Worm (Caenorhabditis elegans) whole organism, young adult: ENCODE measurements around the gene F14F7.7.

Source experiments
- B0035.1 ChIP-seq: sonication (generic microtip); optimal IDR thresholded peaks from 2 replicates; lab custom pipeline; 2016; ENCODE audit warnings: missing genetic modification characterization, mild to moderate bottlenecking, missing compliant biosample characterization, missing genotype, missing genetic modification reagents
- D2030.7 ChIP-seq: fragments of 200-800 bp; sonication (Bioruptor generic); IDR thresholded peaks from 2 replicates; pipeline ENCODE4 v1.3.6; 2022; ENCODE audit warnings: missing genetic modification reagents, missing genetic modification characterization, missing compliant biosample characterization
- F33H1.4 ChIP-seq: fragments of 200-800 bp; sonication (Bioruptor generic); IDR thresholded peaks from 2 replicates; pipeline ENCODE4 v1.3.6; 2022; ENCODE audit warnings: missing genetic modification reagents, missing genetic modification characterization, missing compliant biosample characterization
- F49E8.2 ChIP-seq: sonication (generic microtip); optimal IDR thresholded peaks from 3 replicates; lab custom pipeline; 2017; ENCODE audit warnings: missing genetic modification characterization, mild to moderate bottlenecking, missing compliant biosample characterization, antibody characterized with exemption, moderate library complexity; ENCODE audit not compliant: insufficient read depth
- F52B5.7 ChIP-seq: sonication (generic microtip); optimal IDR thresholded peaks from 2 replicates; lab custom pipeline; 2016; ENCODE audit warnings: mild to moderate bottlenecking, missing genetic modification characterization, missing compliant biosample characterization
- F55B11.4 ChIP-seq: sonication (generic microtip); optimal IDR thresholded peaks from 2 replicates; lab custom pipeline; 2016; ENCODE audit warnings: missing compliant biosample characterization, missing genetic modification characterization, borderline replicate concordance; ENCODE audit not compliant: insufficient read depth
- Y53F4B.3 ChIP-seq: fragments of 200-800 bp; sonication (Bioruptor generic); IDR thresholded peaks from 2 replicates; pipeline ENCODE4 v1.3.6; 2022; ENCODE audit warnings: missing genetic modification reagents, missing genetic modification characterization, missing compliant biosample characterization
- ama-1 ChIP-seq, 3 experiments: fragments of 150-350 bp in 1 of 3; sonication (generic microtip) in 2 of 3; optimal IDR thresholded peaks; 2 replicates each; lab custom pipeline; 2014 to 2018; ENCODE audit warnings: missing biosample characterization in 2 of 3, missing genetic modification characterization in 2 of 3, missing genetic modification reagents in 2 of 3
- aptf-2 ChIP-seq: fragments of 200-800 bp; sonication (Bioruptor generic); conservative IDR thresholded peaks from 2 replicates; pipeline ENCODE4 v1.3.6; 2022; ENCODE audit warnings: missing genetic modification reagents, missing genetic modification characterization, missing compliant biosample characterization
- aptf-3 ChIP-seq: fragments of 200-800 bp; sonication (Bioruptor generic); IDR thresholded peaks from 2 replicates; pipeline ENCODE4 v1.3.6; 2022; ENCODE audit warnings: missing genetic modification characterization, missing compliant biosample characterization
- athp-1 ChIP-seq: sonication (generic microtip); optimal IDR thresholded peaks from 2 replicates; lab custom pipeline; 2017; ENCODE audit warnings: mild to moderate bottlenecking, missing genetic modification characterization, missing compliant biosample characterization
- attf-5 ChIP-seq: fragments of 200-800 bp; sonication (Bioruptor generic); optimal IDR thresholded peaks from 2 replicates; lab custom pipeline; 2018; ENCODE audit warnings: mild to moderate bottlenecking, missing genetic modification characterization, missing compliant biosample characterization
- attf-6 ChIP-seq: fragments of 200-800 bp; sonication (Bioruptor generic); IDR thresholded peaks from 2 replicates; pipeline ENCODE4 v1.3.6; 2022; ENCODE audit warnings: missing genetic modification reagents, missing genetic modification characterization, missing compliant biosample characterization
- bed-1 ChIP-seq: fragments of 200-800 bp; sonication (Bioruptor generic); IDR thresholded peaks from 2 replicates; pipeline ENCODE4 v1.3.6; 2022; ENCODE audit warnings: missing genetic modification reagents, missing genetic modification characterization, missing compliant biosample characterization
- cebp-1 ChIP-seq, 2 experiments: fragments of 200-800 bp in 1 of 2; sonication (Bioruptor generic) in 1 of 2; sonication (generic microtip) in 1 of 2; IDR thresholded peaks in 1 of 2; optimal IDR thresholded peaks in 1 of 2; 2 replicates each; pipeline versions ENCODE4 v1.3.6 to Lab custom; 2017 to 2022; ENCODE audit warnings: missing compliant biosample characterization in 2 of 2, missing genetic modification characterization in 2 of 2, mild to moderate bottlenecking in 1 of 2, missing genetic modification reagents in 1 of 2, moderate library complexity in 1 of 2
- ceh-27 ChIP-seq: fragments of 200-800 bp; sonication (Bioruptor generic); optimal IDR thresholded peaks from 2 replicates; lab custom pipeline; 2018; ENCODE audit warnings: mild to moderate bottlenecking, missing genetic modification characterization, moderate library complexity, missing compliant biosample characterization
- die-1 ChIP-seq: sonication (generic microtip); optimal IDR thresholded peaks from 2 replicates; lab custom pipeline; 2016; ENCODE audit warnings: missing genotype, mild to moderate bottlenecking, missing genetic modification characterization, missing compliant biosample characterization
- dox-1 ChIP-seq: fragments of 200-800 bp; sonication (Bioruptor generic); IDR thresholded peaks from 2 replicates; pipeline ENCODE4 v1.3.6; 2022; ENCODE audit warnings: missing genetic modification reagents, missing genetic modification characterization, missing compliant biosample characterization
- dpff-1 ChIP-seq: sonication (generic microtip); optimal IDR thresholded peaks from 2 replicates; lab custom pipeline; 2017; ENCODE audit warnings: mild to moderate bottlenecking, missing genetic modification characterization, missing compliant biosample characterization
- ekl-4 ChIP-seq: fragments of 200-800 bp; sonication (Bioruptor generic); IDR thresholded peaks from 2 replicates; pipeline ENCODE4 v1.3.6; 2022; ENCODE audit warnings: missing genetic modification reagents, missing genetic modification characterization, missing compliant biosample characterization
- ets-4 ChIP-seq: fragments of 200-800 bp; sonication (Bioruptor generic); optimal IDR thresholded peaks from 2 replicates; lab custom pipeline; 2018; ENCODE audit warnings: mild to moderate bottlenecking, missing genetic modification characterization, missing compliant biosample characterization
- him-1 ChIP-seq: sonication (generic microtip); optimal IDR thresholded peaks from 2 replicates; lab custom pipeline; 2016; ENCODE audit warnings: missing genotype, missing genetic modification reagents, missing genetic modification characterization, missing compliant biosample characterization
- let-526 ChIP-seq: fragments of 200-800 bp; sonication (Bioruptor generic); IDR thresholded peaks from 2 replicates; pipeline ENCODE4 v1.3.6; 2022; ENCODE audit warnings: missing genetic modification reagents, missing genetic modification characterization, missing compliant biosample characterization
- lin-40 ChIP-seq: sonication (generic microtip); optimal IDR thresholded peaks from 2 replicates; lab custom pipeline; 2016; ENCODE audit warnings: missing genetic modification characterization, mild to moderate bottlenecking, missing compliant biosample characterization, missing genotype, missing genetic modification reagents
- lsy-27 ChIP-seq: sonication (generic microtip); optimal IDR thresholded peaks from 2 replicates; lab custom pipeline; 2017; ENCODE audit warnings: missing genetic modification characterization, mild to moderate bottlenecking, missing compliant biosample characterization, antibody characterized with exemption, missing genotype, borderline replicate concordance; ENCODE audit not compliant: insufficient read depth
- madf-3 ChIP-seq: fragments of 200-800 bp; sonication (Bioruptor generic); IDR thresholded peaks from 2 replicates; pipeline ENCODE4 v1.3.6; 2022; ENCODE audit warnings: missing genetic modification reagents, missing genetic modification characterization, missing compliant biosample characterization
- madf-6 ChIP-seq: fragments of 200-800 bp; sonication (Bioruptor generic); IDR thresholded peaks from 2 replicates; pipeline ENCODE4 v1.3.6; 2022; ENCODE audit warnings: missing genetic modification reagents, missing genetic modification characterization, missing compliant biosample characterization
- mcd-1 ChIP-seq: fragments of 200-800 bp; sonication (Bioruptor generic); IDR thresholded peaks from 2 replicates; pipeline ENCODE4 v1.3.6; 2022; ENCODE audit warnings: missing genetic modification reagents, missing genetic modification characterization, missing compliant biosample characterization
- mes-4 ChIP-seq: sonication (generic microtip); optimal IDR thresholded peaks from 2 replicates; lab custom pipeline; 2016; ENCODE audit warnings: missing genotype, missing genetic modification characterization, missing compliant biosample characterization
- nfya-1 ChIP-seq: sonication (generic microtip); optimal IDR thresholded peaks from 2 replicates; lab custom pipeline; 2017; ENCODE audit warnings: antibody characterized with exemption, missing compliant biosample characterization, missing genetic modification characterization, borderline replicate concordance; ENCODE audit not compliant: insufficient read depth
- nhr-80 ChIP-seq: sonication (generic microtip); optimal IDR thresholded peaks from 2 replicates; lab custom pipeline; 2016; ENCODE audit warnings: missing genetic modification characterization, missing compliant biosample characterization
- pbrm-1 ChIP-seq: fragments of 200-800 bp; sonication (Bioruptor generic); IDR thresholded peaks from 2 replicates; pipeline ENCODE4 v1.3.6; 2022; ENCODE audit warnings: missing genetic modification reagents, missing genetic modification characterization, missing compliant biosample characterization
- rec-8 ChIP-seq, 2 experiments: sonication (generic microtip); optimal IDR thresholded peaks; 2 replicates each; lab custom pipeline; 2016; ENCODE audit warnings: mild to moderate bottlenecking in 2 of 2, missing genetic modification characterization in 2 of 2, missing genetic modification reagents in 2 of 2, missing genotype in 2 of 2, missing biosample characterization in 1 of 2, missing compliant biosample characterization in 1 of 2, moderate library complexity in 1 of 2
- rpc-1 ChIP-seq, 2 experiments: fragments of 150-350 bp in 1 of 2; sonication (generic microtip) in 1 of 2; optimal IDR thresholded peaks; 2 replicates each; lab custom pipeline; 2014 to 2018; ENCODE audit warnings: missing biosample characterization in 1 of 2, missing genetic modification characterization in 1 of 2, missing genetic modification reagents in 1 of 2, missing genotype in 1 of 2
- sdz-38 ChIP-seq: sonication (generic microtip); optimal IDR thresholded peaks from 2 replicates; lab custom pipeline; 2016; ENCODE audit warnings: missing genotype, missing genetic modification characterization, missing compliant biosample characterization
- sea-2 ChIP-seq: fragments of 200-800 bp; sonication (Bioruptor generic); IDR thresholded peaks from 2 replicates; pipeline ENCODE4 v1.3.6; 2022; ENCODE audit warnings: missing genetic modification characterization, missing compliant biosample characterization
- snpc-1.3 ChIP-seq: sonication (generic microtip); optimal IDR thresholded peaks from 2 replicates; lab custom pipeline; 2017; ENCODE audit warnings: missing genetic modification characterization, mild to moderate bottlenecking, missing compliant biosample characterization, antibody characterized with exemption, moderate library complexity, missing genotype, missing genetic modification reagents; ENCODE audit not compliant: insufficient read depth
- snpc-4 ChIP-seq, 5 experiments: fragments of 150-350 bp in 1 of 5; sonication (generic microtip) in 4 of 5; optimal IDR thresholded peaks; 2 replicates each; lab custom pipeline; 2014 to 2018; ENCODE audit warnings: missing genetic modification characterization in 5 of 5, missing biosample characterization in 3 of 5, antibody characterized with exemption in 2 of 5, mild to moderate bottlenecking in 2 of 5, missing compliant biosample characterization in 2 of 5, missing genotype in 2 of 5, moderate library complexity in 2 of 5, missing genetic modification reagents in 1 of 5
- somi-1 ChIP-seq: fragments of 200-800 bp; sonication (Bioruptor generic); optimal IDR thresholded peaks from 2 replicates; lab custom pipeline; 2018; ENCODE audit warnings: mild to moderate bottlenecking, missing genetic modification characterization, missing compliant biosample characterization
- tbp1 ChIP-seq: fragments of 200-800 bp; sonication (Bioruptor generic); optimal IDR thresholded peaks from 2 replicates; lab custom pipeline; 2018; ENCODE audit warnings: mild to moderate bottlenecking, missing genetic modification characterization, missing compliant biosample characterization
- tbx-9 ChIP-seq: sonication (generic microtip); optimal IDR thresholded peaks from 2 replicates; lab custom pipeline; 2016; ENCODE audit warnings: borderline replicate concordance, missing genetic modification characterization, inconsistent platforms, missing compliant biosample characterization
- unc-62 ChIP-seq: fragments of 150-350 bp; optimal IDR thresholded peaks from 2 replicates; lab custom pipeline; 2014; ENCODE audit warnings: missing biosample characterization, missing genetic modification reagents, missing genetic modification characterization
- zfh-2 ChIP-seq: fragments of 200-800 bp; sonication (Bioruptor generic); conservative IDR thresholded peaks from 2 replicates; pipeline ENCODE4 v1.3.6; 2022; ENCODE audit warnings: missing genetic modification reagents, missing genetic modification characterization, missing compliant biosample characterization
- ztf-26 ChIP-seq: sonication (generic microtip); optimal IDR thresholded peaks from 2 replicates; lab custom pipeline; 2017; ENCODE audit warnings: missing genetic modification characterization, missing compliant biosample characterization

Gene F14F7.7

DNA sequence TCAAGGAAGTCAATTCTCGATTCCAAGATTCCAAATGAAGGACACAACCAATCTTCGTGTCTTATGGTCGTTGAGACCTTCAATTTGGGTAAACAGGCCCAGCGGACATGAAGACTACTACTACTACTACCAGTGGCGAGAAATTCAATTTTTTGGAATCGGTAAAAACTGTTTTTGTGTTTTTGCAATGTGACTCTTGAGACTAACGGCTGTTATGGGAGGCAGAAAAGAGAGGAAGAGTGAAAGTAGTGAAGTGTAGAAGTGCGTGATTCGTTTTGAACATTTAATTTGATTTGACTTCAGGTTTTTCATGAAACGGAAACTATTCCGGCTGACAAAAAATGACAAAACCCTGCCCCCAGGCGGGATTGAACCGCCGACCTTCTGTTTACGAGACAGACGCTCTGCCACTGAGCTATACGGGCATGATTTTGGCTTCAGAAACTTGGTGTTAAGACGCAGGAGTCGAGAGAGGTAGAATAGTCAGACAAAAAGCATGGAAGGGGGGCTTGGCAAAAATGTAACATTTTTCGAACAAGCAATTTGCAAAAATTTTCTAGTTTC is 14.9 kb upstream of the F14F7.7 start (continued):
- TF ChIP-seq mcd-1 (peak; percentile 59), rec-8 (tag; optimal IDR thresholded peaks at IDR 0.05; lab: Kevin White, UChicago) (peak; percentile 12 to 37), attf-6 (no peak), Y53F4B.3 (GFP tag; lab: Robert Waterston, UW) (no peak), nfya-1 (tag; lab: Kevin White, UChicago) (no peak), rpc-1 (optimal IDR thresholded peaks at IDR 0.05; lab: Kevin White, UChicago) (peak; percentile 82), rpc-1 (tag; optimal IDR thresholded peaks at IDR 0.05; lab: Kevin White, UChicago) (peak; percentile 88), ztf-26 (tag; lab: Kevin White, UChicago) (peak; percentile 50), lin-40 (peak; percentile 57), cebp-1 (GFP tag; IDR thresholded peaks at IDR 0.05; lab: Robert Waterston, UW) (no peak), cebp-1 (tag; optimal IDR thresholded peaks at IDR 0.05; lab: Kevin White, UChicago) (peak; percentile 66), unc-62 (GFP tag; lab: Kevin White, UChicago) (no peak), ceh-27 (GFP tag; lab: Kevin White, UChicago) (peak; percentile 9), snpc-4 (GFP tag; optimal IDR thresholded peaks at IDR 0.05; lab: Kevin White, UChicago) (peak; percentile 41), snpc-4 (tag; optimal IDR thresholded peaks at IDR 0.05; lab: Kevin White, UChicago) (peak in 2 of 4 experiments; percentile 32 to 48), F49E8.2 (no peak), ekl-4 (GFP tag; lab: Robert Waterston, UW) (0 out of 2 replicates have a peak, but pooled peaks have one; percentile 24), die-1 (tag; lab: Kevin White, UChicago) (peak; percentile 63), him-1 (tag; lab: Kevin White, UChicago) (peak; percentile 69), aptf-2 (GFP tag; lab: Robert Waterston, UW) (no peak), bed-1 (GFP tag; lab: Robert Waterston, UW) (no peak), tbp1 (GFP tag; lab: Kevin White, UChicago) (peak; percentile 92), somi-1 (GFP tag; lab: Kevin White, UChicago) (peak; percentile 13), sea-2 (no peak), athp-1 (tag; lab: Kevin White, UChicago) (peak; percentile 37), zfh-2 (GFP tag; lab: Robert Waterston, UW) (no peak), F55B11.4 (tag; lab: Kevin White, UChicago) (no peak), madf-6 (GFP tag; lab: Robert Waterston, UW) (peak; percentile 31; the same call in 1 of the 2 replicates), F52B5.7 (tag; lab: Kevin White, UChicago) (no peak), D2030.7 (GFP tag; lab: Robert Waterston, UW) (0 out of 2 replicates have a peak, but pooled peaks have one; percentile 13), madf-3 (no peak), aptf-3 (GFP tag; lab: Robert Waterston, UW) (no peak), let-526 (GFP tag; lab: Robert Waterston, UW) (0 out of 2 replicates have a peak, but pooled peaks have one; percentile 13), ama-1 (optimal IDR thresholded peaks at IDR 0.05; lab: Kevin White, UChicago) (no peak), ama-1 (GFP tag; optimal IDR thresholded peaks at IDR 0.05; lab: Kevin White, UChicago) (peak; percentile 4 to 76), pbrm-1 (GFP tag; lab: Robert Waterston, UW) (peak; percentile 56; the same call in 1 of the 2 replicates), lsy-27 (tag; lab: Kevin White, UChicago) (peak; percentile 81), ets-4 (GFP tag; lab: Kevin White, UChicago) (no peak), mes-4 (no peak), dox-1 (peak; percentile 74), B0035.1 (tag; lab: Kevin White, UChicago) (no peak), nhr-80 (tag; lab: Kevin White, UChicago) (peak; percentile 15), F33H1.4 (GFP tag; lab: Robert Waterston, UW) (peak; percentile 42; the same call in 1 of the 2 replicates), snpc-1.3 (tag; lab: Kevin White, UChicago) (peak; percentile 25), attf-5 (GFP tag; lab: Kevin White, UChicago) (peak; percentile 25), dpff-1 (tag; lab: Kevin White, UChicago) (no peak), sdz-38 (tag; lab: Kevin White, UChicago) (no peak), tbx-9 (tag; lab: Kevin White, UChicago) (no peak)
